Worm (Caenorhabditis elegans) whole organism, mixed stage, embryonic: ENCODE results near the gene M03A8.3.

Source experiments
- M03D4.4 ChIP-seq: sonication (generic microtip); optimal IDR thresholded peaks from 2 replicates; lab custom pipeline; 2017; ENCODE audit warnings: mild to moderate bottlenecking, missing genetic modification characterization, missing compliant biosample characterization
- blmp-1 ChIP-seq: fragments of 150-350 bp; optimal IDR thresholded peaks from 2 replicates; lab custom pipeline; 2014; ENCODE audit warnings: missing biosample characterization, missing genetic modification characterization
- ceh-39 ChIP-seq: fragments of 150-350 bp; optimal IDR thresholded peaks from 2 replicates; lab custom pipeline; 2014; ENCODE audit warnings: missing biosample characterization, missing genetic modification characterization
- ceh-83 ChIP-seq: fragments of 200-800 bp; sonication (Bioruptor generic); optimal IDR thresholded peaks from 2 replicates; lab custom pipeline; 2018; ENCODE audit warnings: mild to moderate bottlenecking, missing genetic modification characterization, missing compliant biosample characterization
- ces-1 ChIP-seq: fragments of 150-350 bp; optimal IDR thresholded peaks from 2 replicates; lab custom pipeline; 2014; ENCODE audit warnings: missing biosample characterization, missing genetic modification reagents, missing genetic modification characterization
- cnd-1 ChIP-seq: fragments of 200-800 bp; sonication (Bioruptor generic); optimal IDR thresholded peaks from 2 replicates; lab custom pipeline; 2018; ENCODE audit warnings: mild to moderate bottlenecking, missing genetic modification characterization, missing compliant biosample characterization
- elt-1 ChIP-seq: sonication (generic microtip); optimal IDR thresholded peaks from 2 replicates; lab custom pipeline; 2017; ENCODE audit warnings: missing genetic modification characterization, mild to moderate bottlenecking, missing compliant biosample characterization, antibody characterized with exemption, moderate library complexity, borderline replicate concordance; ENCODE audit not compliant: insufficient read depth
- flh-1 ChIP-seq: fragments of 200-800 bp; sonication (Bioruptor generic); optimal IDR thresholded peaks from 2 replicates; lab custom pipeline; 2018; ENCODE audit warnings: mild to moderate bottlenecking, missing genetic modification characterization, moderate library complexity, missing compliant biosample characterization
- ham-2 ChIP-seq: fragments of 200-800 bp; sonication (Bioruptor generic); optimal IDR thresholded peaks from 2 replicates; lab custom pipeline; 2018; ENCODE audit warnings: mild to moderate bottlenecking, missing genetic modification characterization, missing compliant biosample characterization
- hlh-1 ChIP-seq: fragments of 150-350 bp; optimal IDR thresholded peaks from 2 replicates; lab custom pipeline; 2014; ENCODE audit warnings: missing biosample characterization, missing genetic modification reagents, missing genetic modification characterization
- lin-13 ChIP-seq: fragments of 150-350 bp; optimal IDR thresholded peaks from 2 replicates; lab custom pipeline; 2014; ENCODE audit warnings: missing biosample characterization, missing genetic modification characterization
- lin-32 ChIP-seq: fragments of 200-800 bp; sonication (Bioruptor generic); optimal IDR thresholded peaks from 2 replicates; lab custom pipeline; 2018; ENCODE audit warnings: mild to moderate bottlenecking, missing genetic modification characterization, missing compliant biosample characterization
- lsy-2 ChIP-seq: fragments of 150-350 bp; optimal IDR thresholded peaks from 2 replicates; lab custom pipeline; 2014; ENCODE audit warnings: missing biosample characterization, missing genetic modification characterization
- mab-5 ChIP-seq: fragments of 150-350 bp; optimal IDR thresholded peaks from 2 replicates; lab custom pipeline; 2014; ENCODE audit warnings: missing biosample characterization, missing genetic modification characterization
- mep-1 ChIP-seq: fragments of 150-350 bp; optimal IDR thresholded peaks from 2 replicates; lab custom pipeline; 2017; ENCODE audit warnings: missing biosample characterization, missing genetic modification reagents, missing genetic modification characterization, inconsistent platforms
- mls-2 ChIP-seq: sonication (generic microtip); optimal IDR thresholded peaks from 2 replicates; lab custom pipeline; 2016; ENCODE audit warnings: mild to moderate bottlenecking, missing genetic modification characterization, moderate library complexity, missing compliant biosample characterization
- nhr-12 ChIP-seq: fragments of 150-350 bp; optimal IDR thresholded peaks from 2 replicates; lab custom pipeline; 2014; ENCODE audit warnings: missing biosample characterization, missing genetic modification characterization
- nhr-2 ChIP-seq: fragments of 150-350 bp; optimal IDR thresholded peaks from 2 replicates; lab custom pipeline; 2014; ENCODE audit warnings: missing biosample characterization, missing genetic modification characterization
- nhr-237 ChIP-seq: fragments of 150-350 bp; optimal IDR thresholded peaks from 2 replicates; lab custom pipeline; 2014; ENCODE audit warnings: missing biosample characterization, missing genetic modification characterization
- nhr-28 ChIP-seq: fragments of 150-350 bp; optimal IDR thresholded peaks from 2 replicates; lab custom pipeline; 2014; ENCODE audit warnings: missing biosample characterization, missing genetic modification characterization
- nhr-76 ChIP-seq: sonication (generic microtip); optimal IDR thresholded peaks from 2 replicates; lab custom pipeline; 2017; ENCODE audit warnings: missing biosample characterization, missing genetic modification characterization
- pha-4 ChIP-seq: fragments of 150-350 bp; optimal IDR thresholded peaks from 2 replicates; lab custom pipeline; 2018; ENCODE audit warnings: missing biosample characterization, missing genetic modification reagents, missing genetic modification characterization
- sem-2 ChIP-seq: fragments of 200-800 bp; sonication (Bioruptor generic); optimal IDR thresholded peaks from 2 replicates; lab custom pipeline; 2018; ENCODE audit warnings: mild to moderate bottlenecking, missing genetic modification characterization, missing compliant biosample characterization
- snpc-4 ChIP-seq: fragments of 150-350 bp; optimal IDR thresholded peaks from 2 replicates; lab custom pipeline; 2014; ENCODE audit warnings: missing biosample characterization, missing genetic modification characterization
- sptf-1 ChIP-seq: sonication (generic microtip); optimal IDR thresholded peaks from 2 replicates; lab custom pipeline; 2017; ENCODE audit warnings: mild to moderate bottlenecking, missing genetic modification characterization, moderate library complexity, missing compliant biosample characterization
- tbx-8 ChIP-seq: fragments of 200-800 bp; sonication (Bioruptor generic); optimal IDR thresholded peaks from 2 replicates; lab custom pipeline; 2018; ENCODE audit warnings: mild to moderate bottlenecking, missing genetic modification characterization, moderate library complexity, missing compliant biosample characterization
- unc-39 ChIP-seq: fragments of 150-350 bp; optimal IDR thresholded peaks from 2 replicates; lab custom pipeline; 2014; ENCODE audit warnings: missing biosample characterization, missing genetic modification characterization
- unc-62 ChIP-seq: fragments of 150-350 bp; optimal IDR thresholded peaks from 2 replicates; lab custom pipeline; 2014; ENCODE audit warnings: missing biosample characterization, missing genetic modification reagents, missing genetic modification characterization
- zip-8 ChIP-seq: fragments of 150-350 bp; optimal IDR thresholded peaks from 2 replicates; lab custom pipeline; 2014; ENCODE audit warnings: missing biosample characterization, missing genetic modification characterization
- ztf-11 ChIP-seq: fragments of 150-350 bp; optimal IDR thresholded peaks from 2 replicates; lab custom pipeline; 2014; ENCODE audit warnings: missing biosample characterization, missing genetic modification characterization

Gene M03A8.3

DNA sequence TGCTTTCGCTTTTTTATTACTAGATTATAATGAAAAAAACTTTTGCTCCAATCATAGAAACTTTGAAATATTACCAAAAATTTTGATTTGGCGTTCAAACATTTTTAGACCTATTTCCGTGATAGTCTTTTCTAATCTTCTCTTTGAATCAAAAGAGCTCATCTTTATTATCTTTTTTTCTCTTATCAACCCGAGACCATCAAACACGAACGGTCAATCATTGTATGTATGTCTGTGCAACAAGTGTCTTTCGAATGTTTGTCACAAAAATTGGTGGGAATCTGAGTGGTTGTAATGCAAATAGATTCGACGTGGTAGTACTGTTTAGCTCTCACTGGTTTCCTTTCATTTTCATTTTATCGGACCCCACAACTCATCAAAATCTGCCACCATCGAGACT lies at the start of gene M03A8.3:
M03A8.3 (plus strand) TSS at position 278 of the 400 bp plus-strand sequence.
- TF ChIP-seq pha-4 (no peak), blmp-1 (tag; lab: Kevin White, UChicago) (no peak), lin-13 (tag; lab: Kevin White, UChicago) (no peak), nhr-28 (tag; lab: Kevin White, UChicago) (no peak), mep-1 (tag; lab: Kevin White, UChicago) (no peak), hlh-1 (tag; lab: Kevin White, UChicago) (no peak), unc-39 (tag; lab: Kevin White, UChicago) (no peak), M03D4.4 (no peak), flh-1 (no peak), nhr-76 (no peak)

ce11 chrX:6750145-6750544 lies 49.7 kb upstream of the M03A8.3 start:
- TF ChIP-seq nhr-237 (tag; lab: Kevin White, UChicago) (peak; percentile 64), ztf-11 (tag; lab: Kevin White, UChicago) (no peak), pha-4 (peak; percentile 75), sptf-1 (tag; lab: Kevin White, UChicago) (no peak), mep-1 (tag; lab: Kevin White, UChicago) (no peak), elt-1 (no peak), ham-2 (GFP tag; lab: Kevin White, UChicago) (peak; percentile 17)

DNA sequence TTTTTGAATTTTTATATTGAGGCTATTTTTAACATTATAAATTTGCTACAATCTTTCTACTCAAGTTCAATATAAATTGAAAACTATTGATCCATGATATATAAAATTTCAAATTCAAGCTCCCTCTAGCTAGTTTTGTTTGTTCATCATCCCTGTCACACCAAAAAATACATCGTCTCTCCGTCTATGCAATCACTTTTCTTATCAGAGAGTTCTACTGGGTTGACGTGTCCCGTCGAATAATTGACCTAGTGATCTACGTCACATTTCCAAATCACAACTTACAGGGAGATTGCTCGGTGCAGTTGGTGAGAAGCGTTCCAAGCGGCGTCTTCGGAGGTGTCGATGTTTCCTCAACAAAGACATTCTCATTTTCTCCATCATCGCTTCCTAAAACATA lies 38.6 kb upstream of the M03A8.3 start:
- TF ChIP-seq unc-39 (tag; lab: Kevin White, UChicago) (no peak), hlh-1 (tag; lab: Kevin White, UChicago) (no peak), nhr-28 (tag; lab: Kevin White, UChicago) (no peak)

ce11 chrX:6761688-6762185 lies 38.1 kb upstream of the M03A8.3 start, which contains the start of gene abts-4:
Gene abts-4 (minus strand): TSS chrX:6761738.
- TF ChIP-seq flh-1: no peak
- no peak for TF ChIP-seq sptf-1 (tag; lab: Kevin White, UChicago)
- TF ChIP-seq nhr-28 (tag; lab: Kevin White, UChicago): no peak
- TF ChIP-seq blmp-1 (tag; lab: Kevin White, UChicago): no peak
- no peak for TF ChIP-seq ces-1 (GFP tag; lab: Kevin White, UChicago)
- TF ChIP-seq lsy-2 (tag; lab: Kevin White, UChicago): no peak
- TF ChIP-seq lin-13 (tag; lab: Kevin White, UChicago): no peak
- no peak for TF ChIP-seq nhr-12 (tag; lab: Kevin White, UChicago)
- TF ChIP-seq tbx-8 (GFP tag; lab: Kevin White, UChicago): no peak
- no peak for TF ChIP-seq zip-8
- TF ChIP-seq snpc-4 (tag; lab: Kevin White, UChicago): no peak
- no peak for TF ChIP-seq mep-1 (tag; lab: Kevin White, UChicago)

DNA sequence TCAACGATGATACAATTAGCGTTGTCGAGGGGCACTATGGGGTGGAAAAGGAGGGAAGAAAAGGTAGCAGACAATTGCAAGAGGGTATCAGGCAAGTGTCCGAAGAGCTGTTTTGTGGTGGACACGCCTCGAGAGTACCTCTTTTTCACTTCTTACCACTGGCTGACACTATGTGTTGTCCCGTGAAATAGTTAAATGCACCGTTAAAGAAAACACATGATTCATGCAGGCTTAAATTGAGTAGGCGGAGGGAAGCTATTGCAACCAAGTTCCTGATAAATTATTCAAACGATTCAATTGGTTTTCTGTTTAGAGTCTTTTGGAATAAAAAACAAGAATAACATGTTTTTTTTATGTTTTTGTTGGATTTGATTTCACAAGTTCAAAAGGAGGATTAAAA lies 21.8 kb upstream of the M03A8.3 start, which contains the start of gene irk-1:
irk-1 (minus strand) TSS at position 101 of the 400 bp plus-strand sequence.
- TF ChIP-seq ztf-11 (tag; lab: Kevin White, UChicago) (no peak), ceh-39 (tag; lab: Kevin White, UChicago) (no peak), ham-2 (GFP tag; lab: Kevin White, UChicago) (no peak), sem-2 (GFP tag; lab: Kevin White, UChicago) (no peak), nhr-76 (no peak), mab-5 (tag; lab: Kevin White, UChicago) (no peak), nhr-28 (tag; lab: Kevin White, UChicago) (no peak), mep-1 (tag; lab: Kevin White, UChicago) (no peak), blmp-1 (tag; lab: Kevin White, UChicago) (no peak), M03D4.4 (no peak), mls-2 (tag; lab: Kevin White, UChicago) (no peak), pha-4 (no peak), elt-1 (no peak), nhr-237 (tag; lab: Kevin White, UChicago) (no peak)

- TF ChIP-seq ceh-83: no peak
These were observed 17.0 kb upstream of the M03A8.3 start, which contains the start of gene idpp-6 for ce11 chrX:6782857-6783256. Gene idpp-6 (plus strand): TSS chrX:6783157.

ce11 chrX:6784181-6784580 lies 15.7 kb upstream of the M03A8.3 start, which contains the start of gene bgal-2:
Gene bgal-2 (plus strand): TSS chrX:6784411.
- TF ChIP-seq ceh-39 (tag; lab: Kevin White, UChicago) (no peak), zip-8 (no peak), ceh-83 (no peak), unc-62 (GFP tag; lab: Kevin White, UChicago) (no peak), mep-1 (tag; lab: Kevin White, UChicago) (no peak), lsy-2 (tag; lab: Kevin White, UChicago) (no peak), mab-5 (tag; lab: Kevin White, UChicago) (no peak), pha-4 (no peak), flh-1 (no peak), cnd-1 (tag; lab: Kevin White, UChicago) (no peak), lin-32 (no peak), nhr-12 (tag; lab: Kevin White, UChicago) (no peak), M03D4.4 (no peak), nhr-2 (tag; lab: Kevin White, UChicago) (no peak), elt-1 (no peak), sem-2 (GFP tag; lab: Kevin White, UChicago) (no peak), nhr-76 (no peak)
